Worm (Caenorhabditis elegans): ENCODE results near the gene spr-3.

Gene spr-3

ce11 chrX:4553491-4553890 lies 39.6 kb downstream of the spr-3 start:
- TF ChIP-seq nhr-28 (tag; optimal IDR thresholded peaks at IDR 0.05) (peak; percentile 5), egl-43 (GFP tag; IDR thresholded peaks at IDR 0.05) (no peak)

- TF ChIP-seq ces-1 (GFP tag; optimal IDR thresholded peaks at IDR 0.05) (no peak), unc-62 (GFP tag; optimal IDR thresholded peaks at IDR 0.05 in 1 of 2) (peak in 1 of 2 experiments; percentile 79), unc-62 (tag; optimal IDR thresholded peaks at IDR 0.05) (no peak)
Observed at ce11 chrX:4554385-4554784, 40.5 kb downstream of the spr-3 start, which contains the start of gene ham-2. Gene ham-2, plus strand, starts transcription at chrX:4554685.

ce11 chrX:4556028-4556427 lies 42.1 kb downstream of the spr-3 start:
- TF ChIP-seq daf-12 (tag; optimal IDR thresholded peaks at IDR 0.05) (no peak), cey-2 (tag; optimal IDR thresholded peaks at IDR 0.05; ENCODE audit: borderline replicate concordance, insufficient read depth) (no peak), php-3 (GFP tag; IDR thresholded peaks at IDR 0.05) (no peak), egl-43 (GFP tag; IDR thresholded peaks at IDR 0.05) (peak; percentile 40; the same call in 1 of the 2 replicates), nhr-25 (tag; optimal IDR thresholded peaks at IDR 0.05; ENCODE audit: borderline replicate concordance, insufficient read depth) (peak; percentile 11)

ce11 chrX:4561863-4562262 lies 48.0 kb downstream of the spr-3 start, which contains the start of gene C05E11.6:
Gene C05E11.6, plus strand, starts transcription at chrX:4562163.
- TF ChIP-seq arid-1 (GFP tag; conservative IDR thresholded peaks at IDR 0.05) (no peak), sdz-12 (GFP tag; optimal IDR thresholded peaks at IDR 0.05) (no peak), egl-43 (GFP tag; IDR thresholded peaks at IDR 0.05) (no peak), snpc-1.2 (GFP tag; IDR thresholded peaks at IDR 0.05) (no peak), unc-62 (GFP tag; optimal IDR thresholded peaks at IDR 0.05 in 1 of 2) (no peak), unc-62 (tag; optimal IDR thresholded peaks at IDR 0.05) (no peak), fkh-10 (GFP tag; optimal IDR thresholded peaks at IDR 0.05) (no peak), nhr-28 (tag; optimal IDR thresholded peaks at IDR 0.05) (no peak), ztf-7 (tag; optimal IDR thresholded peaks at IDR 0.05) (no peak), aly-2 (tag; optimal IDR thresholded peaks at IDR 0.05) (no peak), spr-3 (GFP tag; optimal IDR thresholded peaks at IDR 0.05) (no peak), dve-1 (tag; optimal IDR thresholded peaks at IDR 0.05; ENCODE audit: insufficient read depth) (no peak), nhr-25 (tag; optimal IDR thresholded peaks at IDR 0.05; ENCODE audit: borderline replicate concordance, insufficient read depth) (no peak), zfp-3 (GFP tag; conservative IDR thresholded peaks at IDR 0.05) (no peak), lin-13 (GFP tag; optimal IDR thresholded peaks at IDR 0.05) (no peak), daf-19 (GFP tag; conservative IDR thresholded peaks at IDR 0.05) (no peak)

- TF ChIP-seq hlh-30 (tag; optimal IDR thresholded peaks at IDR 0.05; ENCODE audit: insufficient read depth) (peak; percentile 29), F10B5.3 (tag; optimal IDR thresholded peaks at IDR 0.05) (no peak), unc-62 (GFP tag; optimal IDR thresholded peaks at IDR 0.05 in 1 of 2) (peak in 1 of 2 experiments; percentile 57), unc-62 (tag; optimal IDR thresholded peaks at IDR 0.05) (no peak), aha-1 (tag) (peak; percentile 78)
Observed at ce11 chrX:4562288-4562687, 48.4 kb downstream of the spr-3 start.

- TF ChIP-seq T26A8.4 (GFP tag; IDR thresholded peaks at IDR 0.05) (no peak), gei-8 (GFP tag; optimal IDR thresholded peaks at IDR 0.05) (no peak), ces-1 (GFP tag; optimal IDR thresholded peaks at IDR 0.05) (no peak), ama-1 (optimal IDR thresholded peaks at IDR 0.05) (no peak), nhr-76 (tag; optimal IDR thresholded peaks at IDR 0.05) (no peak), pqm-1 (tag; optimal IDR thresholded peaks at IDR 0.05) (peak; percentile 92), egl-43 (GFP tag; IDR thresholded peaks at IDR 0.05) (no peak), F26F4.8 (GFP tag; conservative IDR thresholded peaks at IDR 0.05) (no peak), F10B5.3 (tag; optimal IDR thresholded peaks at IDR 0.05) (no peak), hif-1 (tag; optimal IDR thresholded peaks at IDR 0.05) (no peak), nhr-237 (tag; optimal IDR thresholded peaks at IDR 0.05) (no peak), daf-16 (GFP tag; optimal IDR thresholded peaks at IDR 0.05) (no peak), daf-16 (tag; optimal IDR thresholded peaks at IDR 0.05) (peak; percentile 88), nhr-102 (tag; optimal IDR thresholded peaks at IDR 0.05) (peak; percentile 61), nhr-77 (tag; optimal IDR thresholded peaks at IDR 0.05) (peak; percentile 90), ceh-44 (GFP tag; IDR thresholded peaks at IDR 0.05) (no peak), php-3 (GFP tag; IDR thresholded peaks at IDR 0.05) (peak; percentile 99), lin-29 (GFP tag; IDR thresholded peaks at IDR 0.05) (no peak), zag-1 (tag; optimal IDR thresholded peaks at IDR 0.05) (no peak), nhr-48 (tag; optimal IDR thresholded peaks at IDR 0.05) (peak; percentile 90), hlh-30 (tag; optimal IDR thresholded peaks at IDR 0.05; ENCODE audit: insufficient read depth) (peak; percentile 52), F44E2.7 (GFP tag; IDR thresholded peaks at IDR 0.05) (no peak)
Observed at ce11 chrX:4564717-4565316, 50.9 kb downstream of the spr-3 start, which contains the start of gene amt-4. Gene amt-4, plus strand, starts transcription at chrX:4565302.

Measured in whole organism, L4 larva.